Fruit fly (Drosophila melanogaster): Measurements from ENCODE around the gene Pgk.

The Pgk gene

DNA sequence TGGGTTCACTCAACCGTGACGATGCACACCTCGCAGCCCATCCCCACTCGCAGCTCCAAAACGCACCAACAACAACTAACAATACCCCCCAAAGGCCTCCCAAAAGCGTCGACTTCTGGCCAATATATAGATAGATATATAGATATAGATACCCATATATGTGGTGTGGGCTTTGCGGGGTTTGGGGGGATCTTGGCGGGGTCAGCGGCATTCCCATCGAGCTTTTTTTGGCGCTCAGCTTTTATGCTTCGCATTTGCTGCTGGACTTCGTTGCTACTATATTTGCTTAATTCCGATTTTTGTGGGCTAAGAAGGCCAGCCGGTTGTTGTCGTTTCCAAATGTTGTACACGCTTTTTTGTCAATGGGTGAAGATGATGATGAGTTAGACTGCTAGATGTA, 25.5 kb downstream of the Pgk start (continued):
- TF ChIP-seq CG3847 (GFP tag; IDR thresholded peaks at IDR 0.05), result 0 out of 2 replicates have a peak, but pooled peaks have one; percentile 21

DNA sequence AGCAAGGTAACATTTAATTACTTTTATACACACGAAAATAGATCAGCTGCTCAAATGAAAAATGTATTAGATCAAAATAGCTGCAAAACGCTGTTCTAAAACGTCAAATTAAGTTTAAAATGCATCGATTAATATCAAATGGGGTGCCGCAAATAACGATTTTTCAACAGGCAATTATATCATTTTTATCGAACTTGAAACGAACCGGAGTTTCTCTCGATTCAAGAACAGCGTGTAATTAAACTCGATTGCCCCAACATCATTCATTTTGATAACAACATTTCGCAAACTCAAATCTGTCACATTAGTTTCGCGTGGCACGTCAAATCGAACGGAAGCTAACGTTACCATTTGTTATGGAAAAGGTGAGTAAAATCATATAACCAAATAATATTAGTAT, 27.5 kb downstream of the Pgk start, which contains the start of gene CG31689:
TSS of gene CG31689 (plus strand) at position 301 of the 400 bp plus-strand sequence.
- TF ChIP-seq Eip74EF (GFP tag; optimal IDR thresholded peaks at IDR 0.05), result no peak
- no peak for TF ChIP-seq CG18476 (GFP tag; optimal IDR thresholded peaks at IDR 0.05)
- no peak for TF ChIP-seq CG7745 (tag; optimal IDR thresholded peaks at IDR 0.05)
- no peak for TF ChIP-seq Sox100B (GFP tag; optimal IDR thresholded peaks at IDR 0.05)
- TF ChIP-seq CG10543 (GFP tag; optimal IDR thresholded peaks at IDR 0.05), result no peak
- no peak for TF ChIP-seq CG8478 (optimal IDR thresholded peaks at IDR 0.05)
- TF ChIP-seq Dip3 (GFP tag; optimal IDR thresholded peaks at IDR 0.05), result no peak

DNA sequence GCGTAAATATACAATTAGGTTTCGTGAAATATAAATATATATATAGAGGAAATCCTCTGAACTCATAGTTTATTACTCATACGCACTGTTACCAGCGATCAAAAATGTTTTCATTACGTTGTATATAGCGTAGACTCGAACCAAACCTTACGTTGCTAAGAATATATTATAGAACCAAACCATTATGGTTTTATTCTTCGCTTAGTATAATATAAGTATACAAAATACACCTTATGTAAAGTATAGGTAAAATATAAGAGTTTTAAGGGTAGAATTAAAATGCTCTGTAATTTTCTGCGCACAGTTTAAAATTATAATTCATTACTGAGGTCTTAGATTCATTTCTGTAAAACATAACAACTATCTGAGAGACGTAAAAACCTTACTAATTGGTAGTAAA, 28.4 kb downstream of the Pgk start:
- TF ChIP-seq CG10979 (tag; optimal IDR thresholded peaks at IDR 0.05) (peak; percentile 26), chm (GFP tag; IDR thresholded peaks at IDR 0.05) (no peak), Taf1 (GFP tag; IDR thresholded peaks at IDR 0.05) (no peak), knrl (GFP tag; IDR thresholded peaks at IDR 0.05; ENCODE audit: partially characterized antibody) (peak; percentile 41; the same call in 1 of the 3 replicates), CG17612 (GFP tag; IDR thresholded peaks at IDR 0.05) (no peak), pum (GFP tag; optimal IDR thresholded peaks at IDR 0.05) (no peak), CG7987 (GFP tag; optimal IDR thresholded peaks at IDR 0.05) (no peak), chif (GFP tag; optimal IDR thresholded peaks at IDR 0.05) (no peak), Sry-δ (GFP tag; optimal IDR thresholded peaks at IDR 0.05) (no peak), zen (tag; optimal IDR thresholded peaks at IDR 0.05) (peak; percentile 6), ro (GFP tag; IDR thresholded peaks at IDR 0.05) (no peak), cato (GFP tag; optimal IDR thresholded peaks at IDR 0.05; ENCODE audit: borderline replicate concordance) (no peak), klu (GFP tag; IDR thresholded peaks at IDR 0.05) (no peak), Bgb (GFP tag; IDR thresholded peaks at IDR 0.05; ENCODE audit: partially characterized antibody) (peak; percentile 52; the same call in 1 of the 2 replicates), Tbp (GFP tag; optimal IDR thresholded peaks at IDR 0.05) (no peak), CG7271 (tag; optimal IDR thresholded peaks at IDR 0.05) (no peak), gem (tag; optimal IDR thresholded peaks at IDR 0.05) (peak; percentile 6), dysf (GFP tag; IDR thresholded peaks at IDR 0.05) (no peak), row (GFP tag; IDR thresholded peaks at IDR 0.05) (peak; percentile 19; the same call in 1 of the 3 replicates), cg (GFP tag; optimal IDR thresholded peaks at IDR 0.05) (no peak), trh (GFP tag; optimal IDR thresholded peaks at IDR 0.05) (no peak), Deaf1 (tag; optimal IDR thresholded peaks at IDR 0.05) (no peak), CTCF (GFP tag; optimal IDR thresholded peaks at IDR 0.05) (peak; percentile 79), ewg (GFP tag; optimal IDR thresholded peaks at IDR 0.05) (no peak), CG7372 (GFP tag; IDR thresholded peaks at IDR 0.05) (peak; percentile 84), amos (GFP tag; IDR thresholded peaks at IDR 0.05; ENCODE audit: partially characterized antibody) (peak; percentile 44), CG13287 (GFP tag; IDR thresholded peaks at IDR 0.05; ENCODE audit: partially characterized antibody) (peak; percentile 27; the same call in 1 of the 2 replicates), CG34376 (GFP tag; optimal IDR thresholded peaks at IDR 0.05) (no peak), zf30C (GFP tag; optimal IDR thresholded peaks at IDR 0.05) (no peak), stwl (tag; optimal IDR thresholded peaks at IDR 0.05) (peak; percentile 63), pita (GFP tag; optimal IDR thresholded peaks at IDR 0.05) (peak; percentile 59), CG32767 (GFP tag; IDR thresholded peaks at IDR 0.05) (no peak), h (optimal IDR thresholded peaks at IDR 0.05) (no peak), CG9437 (GFP tag; optimal IDR thresholded peaks at IDR 0.05) (peak; percentile 99), HmgZ (tag; optimal IDR thresholded peaks at IDR 0.05) (no peak), Med (GFP tag) (peak; percentile 1), CG11504 (tag; optimal IDR thresholded peaks at IDR 0.05) (peak; percentile 19), hth (optimal IDR thresholded peaks at IDR 0.05) (no peak), trem (tag; optimal IDR thresholded peaks at IDR 0.05) (peak; percentile 6), wdn (GFP tag; IDR thresholded peaks at IDR 0.05) (no peak), CG30020 (tag; optimal IDR thresholded peaks at IDR 0.05) (no peak)
